Worm (Caenorhabditis elegans) whole organism, L1 larva: ENCODE data around the gene dpy-27.

Experiments used
- elt-2 ChIP-seq: sonication (generic microtip); optimal IDR thresholded peaks from 2 replicates; lab custom pipeline; 2016; ENCODE audit warnings: missing genetic modification characterization, mild to moderate bottlenecking, inconsistent platforms, missing compliant biosample characterization, missing genetic modification reagents
- mdl-1 ChIP-seq, 2 experiments: fragments of 150-350 bp; optimal IDR thresholded peaks; 2 replicates each; lab custom pipeline; 2014 to 2017; ENCODE audit warnings: missing biosample characterization in 2 of 2, missing genetic modification characterization in 2 of 2, inconsistent platforms in 1 of 2
- nhr-11 ChIP-seq: fragments of 150-350 bp; optimal IDR thresholded peaks from 2 replicates; lab custom pipeline; 2014; ENCODE audit warnings: missing biosample characterization, missing genetic modification characterization
- pag-3 ChIP-seq: sonication (generic microtip); optimal IDR thresholded peaks from 2 replicates; lab custom pipeline; 2017; ENCODE audit warnings: missing genetic modification characterization, mild to moderate bottlenecking, missing compliant biosample characterization, antibody characterized with exemption, borderline replicate concordance; ENCODE audit not compliant: insufficient read depth

DNA sequence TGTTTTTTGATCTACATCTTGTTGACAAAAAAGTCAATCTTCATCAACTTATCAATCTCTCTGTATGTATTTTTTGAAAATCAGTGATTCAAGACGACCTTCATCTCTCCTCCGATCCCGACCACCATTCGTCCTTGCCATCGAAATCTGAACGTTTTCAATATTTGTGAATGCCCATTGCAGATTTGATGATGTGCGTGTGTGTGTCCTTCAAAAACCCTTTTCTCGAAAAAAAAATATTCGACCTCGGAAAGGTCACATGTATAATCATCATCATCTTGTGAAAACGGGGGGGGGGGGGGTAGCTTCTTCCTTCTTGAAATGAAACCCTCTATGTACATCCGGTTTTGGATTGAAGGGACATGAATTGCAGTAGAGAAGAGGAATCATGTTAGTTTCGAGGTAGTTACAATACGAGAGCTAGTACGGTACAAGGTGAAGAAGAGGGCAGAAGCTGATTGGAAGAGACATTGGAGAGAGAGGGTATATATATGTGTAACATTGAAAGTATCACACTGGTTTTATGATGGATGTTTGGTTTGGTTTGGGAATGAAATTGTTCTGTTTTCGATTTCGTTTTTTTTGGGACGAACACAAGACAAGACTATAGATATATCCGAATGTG, 7.0 kb downstream of the dpy-27 start:
- TF ChIP-seq mdl-1 (tag; optimal IDR thresholded peaks at IDR 0.05; lab: Kevin White, UChicago) (no peak), nhr-11 (no peak), pag-3 (tag; lab: Kevin White, UChicago) (no peak), elt-2 (tag; lab: Kevin White, UChicago) (no peak)
